Worm (Caenorhabditis elegans): ENCODE results near the gene nhr-130.

The nhr-130 gene

ce11 chrV:521517-521916 is 38.4 kb upstream of the nhr-130 start, which contains the start of gene srw-107:
TSS of gene srw-107 (minus strand) at chrV:521617.
- no peak for TF ChIP-seq sem-2 (GFP tag; optimal IDR thresholded peaks at IDR 0.05)
- no peak for TF ChIP-seq cnd-1 (tag; optimal IDR thresholded peaks at IDR 0.05)
- TF ChIP-seq ceh-39 (tag; optimal IDR thresholded peaks at IDR 0.05), result no peak
- TF ChIP-seq ham-2 (GFP tag; optimal IDR thresholded peaks at IDR 0.05), result no peak
- TF ChIP-seq hlh-1 (tag; optimal IDR thresholded peaks at IDR 0.05), result no peak
- TF ChIP-seq unc-62 (GFP tag; optimal IDR thresholded peaks at IDR 0.05), result no peak

- TF ChIP-seq nhr-12 (tag; optimal IDR thresholded peaks at IDR 0.05), result no peak
- no peak for TF ChIP-seq nhr-28 (tag; optimal IDR thresholded peaks at IDR 0.05)
- TF ChIP-seq mab-5 (tag; optimal IDR thresholded peaks at IDR 0.05), result no peak
- TF ChIP-seq flh-1 (GFP tag; optimal IDR thresholded peaks at IDR 0.05), result no peak
- no peak for TF ChIP-seq sptf-1 (tag; optimal IDR thresholded peaks at IDR 0.05)
- TF ChIP-seq ceh-43 (GFP tag; optimal IDR thresholded peaks at IDR 0.05), result no peak
- TF ChIP-seq unc-62 (GFP tag; optimal IDR thresholded peaks at IDR 0.05), result no peak
- no peak for TF ChIP-seq drap-1 (GFP tag; optimal IDR thresholded peaks at IDR 0.05)
- TF ChIP-seq nhr-237 (tag; optimal IDR thresholded peaks at IDR 0.05), result no peak
- no peak for TF ChIP-seq zip-8 (tag; optimal IDR thresholded peaks at IDR 0.05)
- TF ChIP-seq nhr-76 (tag; optimal IDR thresholded peaks at IDR 0.05), result no peak
- no peak for TF ChIP-seq M03D4.4 (tag; optimal IDR thresholded peaks at IDR 0.05)
- no peak for TF ChIP-seq ceh-83 (GFP tag; optimal IDR thresholded peaks at IDR 0.05)
Observed at ce11 chrV:519445-519844, 36.3 kb upstream of the nhr-130 start, which contains the start of gene nhr-210. TSS of gene nhr-210 (minus strand) at chrV:519545.

- TF ChIP-seq tbx-8 (GFP tag; optimal IDR thresholded peaks at IDR 0.05) (no peak), nhr-2 (tag; optimal IDR thresholded peaks at IDR 0.05) (no peak), ham-2 (GFP tag; optimal IDR thresholded peaks at IDR 0.05) (no peak), bed-3 (GFP tag; optimal IDR thresholded peaks at IDR 0.05) (no peak), ces-1 (GFP tag; optimal IDR thresholded peaks at IDR 0.05) (no peak), ceh-83 (GFP tag; optimal IDR thresholded peaks at IDR 0.05) (no peak), unc-62 (GFP tag; optimal IDR thresholded peaks at IDR 0.05) (no peak), pha-4 (tag; optimal IDR thresholded peaks at IDR 0.05) (no peak), cnd-1 (tag; optimal IDR thresholded peaks at IDR 0.05) (no peak), lsy-2 (tag; optimal IDR thresholded peaks at IDR 0.05) (no peak), mls-2 (tag; optimal IDR thresholded peaks at IDR 0.05) (no peak), flh-1 (GFP tag; optimal IDR thresholded peaks at IDR 0.05) (no peak), mep-1 (tag; optimal IDR thresholded peaks at IDR 0.05) (no peak), snpc-4 (tag; optimal IDR thresholded peaks at IDR 0.05) (no peak), ceh-39 (tag; optimal IDR thresholded peaks at IDR 0.05) (no peak), lin-13 (tag; optimal IDR thresholded peaks at IDR 0.05) (no peak), nhr-28 (tag; optimal IDR thresholded peaks at IDR 0.05) (no peak), mab-5 (tag; optimal IDR thresholded peaks at IDR 0.05) (no peak)
Observed at ce11 chrV:512420-512819, 29.3 kb upstream of the nhr-130 start, which contains the start of gene srh-37. TSS of gene srh-37 (minus strand) at chrV:512520.

- no peak for TF ChIP-seq snpc-4 (tag; optimal IDR thresholded peaks at IDR 0.05)
- no peak for TF ChIP-seq nhr-12 (tag; optimal IDR thresholded peaks at IDR 0.05)
- TF ChIP-seq blmp-1 (tag; optimal IDR thresholded peaks at IDR 0.05), result no peak
- no peak for TF ChIP-seq nhr-2 (tag; optimal IDR thresholded peaks at IDR 0.05)
- no peak for TF ChIP-seq pha-4 (tag; optimal IDR thresholded peaks at IDR 0.05)
- TF ChIP-seq drap-1 (GFP tag; optimal IDR thresholded peaks at IDR 0.05), result no peak
- no peak for TF ChIP-seq lin-13 (tag; optimal IDR thresholded peaks at IDR 0.05)
- TF ChIP-seq mab-5 (tag; optimal IDR thresholded peaks at IDR 0.05), result no peak
- no peak for TF ChIP-seq elt-1 (tag; optimal IDR thresholded peaks at IDR 0.05; ENCODE audit: borderline replicate concordance, insufficient read depth)
- no peak for TF ChIP-seq ham-2 (GFP tag; optimal IDR thresholded peaks at IDR 0.05)
- TF ChIP-seq nhr-28 (tag; optimal IDR thresholded peaks at IDR 0.05), result no peak
- TF ChIP-seq unc-120 (tag; optimal IDR thresholded peaks at IDR 0.05; ENCODE audit: poor library complexity, severe bottlenecking), result no peak
- TF ChIP-seq ceh-39 (tag; optimal IDR thresholded peaks at IDR 0.05), result no peak
- no peak for TF ChIP-seq zip-8 (tag; optimal IDR thresholded peaks at IDR 0.05)
- no peak for TF ChIP-seq lin-32 (GFP tag; optimal IDR thresholded peaks at IDR 0.05)
- no peak for TF ChIP-seq hlh-1 (tag; optimal IDR thresholded peaks at IDR 0.05)
- no peak for TF ChIP-seq bed-3 (GFP tag; optimal IDR thresholded peaks at IDR 0.05)
Observed at ce11 chrV:505191-505590, 22.1 kb upstream of the nhr-130 start, which contains the start of gene srlf-19. TSS of gene srlf-19 (plus strand) at chrV:505491.

- no peak for TF ChIP-seq sptf-1 (tag; optimal IDR thresholded peaks at IDR 0.05)
- no peak for TF ChIP-seq nhr-2 (tag; optimal IDR thresholded peaks at IDR 0.05)
- no peak for TF ChIP-seq elt-3 (tag; optimal IDR thresholded peaks at IDR 0.05)
- TF ChIP-seq flh-1 (GFP tag; optimal IDR thresholded peaks at IDR 0.05), result no peak
- TF ChIP-seq blmp-1 (tag; optimal IDR thresholded peaks at IDR 0.05), result no peak
- no peak for TF ChIP-seq lin-13 (tag; optimal IDR thresholded peaks at IDR 0.05)
- no peak for TF ChIP-seq drap-1 (GFP tag; optimal IDR thresholded peaks at IDR 0.05)
- TF ChIP-seq ceh-39 (tag; optimal IDR thresholded peaks at IDR 0.05), result no peak
- no peak for TF ChIP-seq pha-4 (tag; optimal IDR thresholded peaks at IDR 0.05)
- TF ChIP-seq ces-1 (GFP tag; optimal IDR thresholded peaks at IDR 0.05), result no peak
- no peak for TF ChIP-seq mls-2 (tag; optimal IDR thresholded peaks at IDR 0.05)
- TF ChIP-seq nhr-237 (tag; optimal IDR thresholded peaks at IDR 0.05), result no peak
- TF ChIP-seq nhr-28 (tag; optimal IDR thresholded peaks at IDR 0.05), result no peak
Observed at ce11 chrV:503728-504127, 20.6 kb upstream of the nhr-130 start, which contains the start of gene srlf-35. TSS of gene srlf-35 (plus strand) at chrV:504028.

Measured in whole organism, mixed stage, embryonic.